Fruit fly (Drosophila melanogaster) Kc167 (cell line): ENCODE data around the gene kni.

Experiments used
- Myc ChIP-seq: fragments of >200 bp; optimal IDR thresholded peaks from 2 replicates; lab custom pipeline; 2017; ENCODE audit warnings: missing external identifiers
- Sin3A ChIP-seq: fragments of >200 bp; optimal IDR thresholded peaks from 2 replicates; lab custom pipeline; 2018; ENCODE audit warnings: missing external identifiers
- h ChIP-seq: fragments of >200 bp; optimal IDR thresholded peaks from 3 replicates; lab custom pipeline; 2018; ENCODE audit warnings: missing external identifiers
- insv ChIP-seq: fragments of >200 bp; optimal IDR thresholded peaks from 3 replicates; lab custom pipeline; 2018; ENCODE audit warnings: missing external identifiers
- psq ChIP-seq: fragments of >200 bp; optimal IDR thresholded peaks from 2 replicates; lab custom pipeline; 2017; ENCODE audit warnings: missing external identifiers
- ttk ChIP-seq: sonication (Bioruptor generic); optimal IDR thresholded peaks from 2 replicates; lab custom pipeline; 2017; ENCODE audit warnings: missing external identifiers

kni gene

DNA sequence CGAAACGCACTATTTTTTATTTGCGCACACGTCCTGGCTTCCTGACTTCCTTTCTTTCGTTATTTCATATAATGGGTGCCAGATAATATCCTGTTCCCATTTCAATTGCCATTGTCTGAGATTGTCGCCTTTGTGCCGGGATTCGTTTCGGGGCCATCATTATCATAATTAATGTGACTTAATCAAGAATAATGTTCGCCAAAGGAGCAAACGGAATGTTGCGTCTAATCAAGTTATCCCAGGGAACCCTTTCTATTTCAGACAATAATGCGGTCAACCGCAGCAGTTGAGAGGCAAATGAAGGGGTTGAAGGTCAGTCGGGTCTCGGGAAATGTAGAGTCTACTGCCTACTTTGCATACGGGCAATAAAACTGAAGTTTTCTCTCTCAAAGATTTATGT lies 51.4 kb downstream of the kni start:
- TF ChIP-seq insv (no peak), h (lab: Kevin White, UChicago) (no peak), psq (lab: Kevin White, UChicago) (no peak), ttk (lab: Kevin White, UChicago) (no peak), Sin3A (lab: Kevin White, UChicago) (no peak), Myc (lab: Kevin White, UChicago) (no peak)
